Worm (Caenorhabditis elegans): ENCODE measurements around the gene C06B3.7.

ce11 chrV:13904446-13904845 lies 5.0 kb upstream of the C06B3.7 start, which contains the start of gene stdh-3:
- TF ChIP-seq B0310.2 (tag; optimal IDR thresholded peaks at IDR 0.05) (no peak), sea-1 (GFP tag; conservative IDR thresholded peaks at IDR 0.05) (no peak), tbx-37 (GFP tag; conservative IDR thresholded peaks at IDR 0.05) (no peak), ama-1 (optimal IDR thresholded peaks at IDR 0.05) (no peak), flt-1 (GFP tag; IDR thresholded peaks at IDR 0.05) (no peak), aly-1 (tag; optimal IDR thresholded peaks at IDR 0.05) (no peak)

Data from whole organism, early embryonic.